Worm (Caenorhabditis elegans): ENCODE results near the gene D1054.9.

- no peak for TF ChIP-seq nhr-11 (tag; optimal IDR thresholded peaks at IDR 0.05)
- TF ChIP-seq unc-130 (GFP tag; optimal IDR thresholded peaks at IDR 0.05), result no peak
- TF ChIP-seq snpc-4 (tag; optimal IDR thresholded peaks at IDR 0.05), result no peak
- TF ChIP-seq pqm-1 (tag; optimal IDR thresholded peaks at IDR 0.05), result no peak
- TF ChIP-seq lin-13 (GFP tag; optimal IDR thresholded peaks at IDR 0.05), result no peak
- no peak for TF ChIP-seq saeg-2 (GFP tag; IDR thresholded peaks at IDR 0.05)
- TF ChIP-seq zip-11 (GFP tag; IDR thresholded peaks at IDR 0.05), result no peak
- TF ChIP-seq nhr-76 (tag; optimal IDR thresholded peaks at IDR 0.05), result no peak
Measured at ce11 chrV:10793498-10793897, 2.6 kb upstream of the D1054.9 start, which contains the start of gene ule-3.
